Fruit fly (Drosophila melanogaster): ENCODE data around the gene Nedd4.

DNA sequence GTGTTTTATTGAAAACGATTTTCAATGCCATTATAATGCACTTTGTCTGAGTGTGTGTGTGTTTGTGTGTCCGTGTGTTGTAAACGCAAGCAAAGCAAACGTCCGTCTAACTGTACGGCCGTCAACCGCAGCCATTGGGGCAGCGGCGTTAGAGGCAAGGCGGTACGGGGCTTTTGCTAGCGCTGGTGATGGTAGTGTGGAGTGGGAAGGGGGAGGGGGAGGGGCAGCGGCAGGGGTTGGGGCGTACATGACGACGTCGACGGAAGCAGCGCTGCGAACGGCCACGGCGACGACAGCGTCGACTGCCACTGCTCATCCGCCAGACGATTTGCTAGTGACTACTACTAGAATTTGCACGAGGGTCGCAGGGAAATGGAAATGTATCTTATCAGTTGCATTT, 54.8 kb downstream of the Nedd4 start:
- no peak for TF ChIP-seq CG5953 (GFP tag; IDR thresholded peaks at IDR 0.05)
- TF ChIP-seq CG13624 (GFP tag; optimal IDR thresholded peaks at IDR 0.05), result no peak
- no peak for TF ChIP-seq CG6854 (GFP tag; optimal IDR thresholded peaks at IDR 0.05)
- no peak for TF ChIP-seq CG1792 (GFP tag; optimal IDR thresholded peaks at IDR 0.05)
- no peak for TF ChIP-seq scrt (GFP tag; optimal IDR thresholded peaks at IDR 0.05)
- no peak for TF ChIP-seq CG2202 (tag; optimal IDR thresholded peaks at IDR 0.05)
- no peak for TF ChIP-seq eyg (GFP tag; optimal IDR thresholded peaks at IDR 0.05)
- TF ChIP-seq Trl (optimal IDR thresholded peaks at IDR 0.05), result no peak
- no peak for TF ChIP-seq Trl (GFP tag; optimal IDR thresholded peaks at IDR 0.05)
- no peak for TF ChIP-seq CG15073 (GFP tag; optimal IDR thresholded peaks at IDR 0.05)
- no peak for TF ChIP-seq Lim3 (GFP tag; IDR thresholded peaks at IDR 0.05)
- TF ChIP-seq CG5245 (GFP tag; optimal IDR thresholded peaks at IDR 0.05), result no peak
- TF ChIP-seq fd96Cb (tag; optimal IDR thresholded peaks at IDR 0.05), result no peak
